Fruit fly (Drosophila melanogaster) S2 (cell line): ENCODE data around the gene QIL1.

Experiments
- CG8478 ChIP-seq: fragments of >200 bp; optimal IDR thresholded peaks from 2 replicates; lab custom pipeline; 2018
- CTCF ChIP-seq, 2 experiments: fragments of >200 bp; optimal IDR thresholded peaks; 2 replicates each; lab custom pipeline; 2018

QIL1 gene

DNA sequence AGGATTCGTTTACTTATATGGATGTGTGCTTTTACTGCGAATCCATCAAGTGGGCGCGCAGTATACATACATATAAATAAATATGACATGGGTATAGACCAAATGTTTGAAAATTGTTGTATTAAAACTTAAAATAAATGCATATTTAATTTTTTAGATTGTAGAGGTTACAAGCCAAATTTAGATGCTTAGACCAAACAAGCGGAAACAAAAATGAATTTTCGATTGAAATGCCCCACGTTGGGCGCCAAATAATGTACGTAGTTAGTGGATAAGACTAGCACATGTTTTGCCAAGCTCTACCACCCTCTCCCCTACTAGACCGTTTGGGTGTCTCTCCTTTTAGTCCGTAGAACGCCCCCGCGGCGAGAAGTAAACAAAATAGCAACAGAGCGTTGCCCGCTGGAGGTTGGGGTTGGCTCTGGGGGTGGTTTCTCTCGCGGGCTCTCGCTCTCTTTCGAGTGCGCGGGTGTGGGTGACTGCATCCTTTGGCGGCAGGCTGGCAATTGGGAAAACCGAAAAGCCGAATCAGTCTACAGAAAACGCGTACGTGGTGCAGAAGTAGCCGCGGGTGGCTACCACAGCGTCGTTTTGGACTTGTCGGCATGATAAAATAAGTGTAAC lies 26.8 kb upstream of the QIL1 start, which contains the start of gene CG18265:
CG18265 (plus strand) TSS at position 530 of the 624 bp plus-strand sequence.
- TF ChIP-seq CG8478 (lab: Kevin White, UChicago) (no peak), CTCF (optimal IDR thresholded peaks at IDR 0.05; lab: Kevin White, UChicago) (no peak)

DNA sequence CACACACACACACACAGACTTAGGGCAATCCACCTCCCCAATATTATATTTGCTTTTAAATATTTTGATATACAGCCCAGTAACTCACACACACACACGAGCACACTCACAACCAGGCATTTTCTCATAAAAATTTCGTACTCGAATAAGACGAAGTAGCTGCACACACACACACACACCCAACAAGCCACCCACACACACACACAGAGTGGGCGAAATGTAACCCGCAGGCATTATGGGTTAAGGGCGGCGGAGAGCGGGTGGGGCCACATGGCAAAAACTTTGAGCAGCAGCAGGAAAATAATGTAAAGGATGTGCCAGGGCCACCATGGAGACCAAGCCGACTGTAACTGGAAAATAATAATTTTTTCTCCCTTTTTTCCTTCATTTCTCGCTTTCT lies 24.1 kb upstream of the QIL1 start:
- no peak for TF ChIP-seq CTCF (optimal IDR thresholded peaks at IDR 0.05; lab: Kevin White, UChicago)
- TF ChIP-seq CG8478 (lab: Kevin White, UChicago): no peak

dm6 chr3L:17444569-17444968 lies 21.2 kb upstream of the QIL1 start:
- TF ChIP-seq CG8478 (lab: Kevin White, UChicago) (no peak), CTCF (optimal IDR thresholded peaks at IDR 0.05; lab: Kevin White, UChicago) (no peak)

dm6 chr3L:17445629-17446431 lies 19.9 kb upstream of the QIL1 start:
- no peak for TF ChIP-seq CTCF (optimal IDR thresholded peaks at IDR 0.05; lab: Kevin White, UChicago)
- TF ChIP-seq CG8478 (lab: Kevin White, UChicago): no peak

DNA sequence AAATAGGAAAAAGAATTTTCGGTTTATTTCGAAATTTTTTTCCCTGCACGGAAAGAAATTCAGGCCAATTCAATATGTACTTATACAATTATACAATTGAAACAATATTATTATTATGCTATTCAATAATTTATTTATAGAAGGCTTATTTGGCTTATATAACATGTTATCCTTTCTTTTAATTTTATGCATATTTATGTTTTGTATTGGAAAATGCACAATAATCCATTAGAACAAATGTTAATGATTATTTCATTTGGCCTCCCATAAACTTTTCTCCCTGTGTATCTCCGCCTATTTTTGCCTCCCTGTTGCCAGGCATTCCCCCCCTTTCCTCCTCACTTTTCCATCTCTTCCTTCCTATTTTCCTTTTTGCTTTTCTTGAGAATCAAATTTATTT lies 17.9 kb upstream of the QIL1 start:
- TF ChIP-seq CG8478 (lab: Kevin White, UChicago) (no peak), CTCF (optimal IDR thresholded peaks at IDR 0.05; lab: Kevin White, UChicago) (no peak)

DNA sequence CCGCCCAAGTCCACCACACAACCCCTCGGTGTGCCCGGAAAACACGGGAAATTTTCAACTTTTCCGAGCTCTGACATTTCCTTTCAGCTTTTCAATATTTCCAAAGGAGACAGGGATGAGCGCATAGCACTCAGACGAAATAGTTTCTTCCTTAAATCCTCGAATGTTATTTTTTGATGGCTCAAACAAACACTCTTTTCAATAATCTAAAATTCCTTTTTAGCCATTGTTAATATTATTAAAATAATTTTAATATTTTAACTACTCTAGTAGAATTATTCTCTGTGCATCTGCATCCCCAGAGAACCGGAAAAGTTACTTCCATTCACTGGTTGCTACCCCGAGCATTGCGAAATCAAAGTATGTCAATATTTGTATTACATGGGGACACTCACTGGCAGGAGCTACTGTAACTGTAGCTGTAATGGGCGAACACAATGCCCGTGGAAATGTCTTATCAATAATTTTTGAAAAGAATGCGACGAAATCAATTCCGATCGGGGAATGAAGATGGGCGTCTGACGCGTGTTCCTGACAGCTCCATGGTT lies 8.0 kb upstream of the QIL1 start:
- TF ChIP-seq CTCF (optimal IDR thresholded peaks at IDR 0.05; lab: Kevin White, UChicago) (no peak), CG8478 (lab: Kevin White, UChicago) (no peak)

- TF ChIP-seq CG8478 (lab: Kevin White, UChicago): no peak
- no peak for TF ChIP-seq CTCF (optimal IDR thresholded peaks at IDR 0.05; lab: Kevin White, UChicago)
Observed at dm6 chr3L:17458856-17459518, 6.8 kb upstream of the QIL1 start.

DNA sequence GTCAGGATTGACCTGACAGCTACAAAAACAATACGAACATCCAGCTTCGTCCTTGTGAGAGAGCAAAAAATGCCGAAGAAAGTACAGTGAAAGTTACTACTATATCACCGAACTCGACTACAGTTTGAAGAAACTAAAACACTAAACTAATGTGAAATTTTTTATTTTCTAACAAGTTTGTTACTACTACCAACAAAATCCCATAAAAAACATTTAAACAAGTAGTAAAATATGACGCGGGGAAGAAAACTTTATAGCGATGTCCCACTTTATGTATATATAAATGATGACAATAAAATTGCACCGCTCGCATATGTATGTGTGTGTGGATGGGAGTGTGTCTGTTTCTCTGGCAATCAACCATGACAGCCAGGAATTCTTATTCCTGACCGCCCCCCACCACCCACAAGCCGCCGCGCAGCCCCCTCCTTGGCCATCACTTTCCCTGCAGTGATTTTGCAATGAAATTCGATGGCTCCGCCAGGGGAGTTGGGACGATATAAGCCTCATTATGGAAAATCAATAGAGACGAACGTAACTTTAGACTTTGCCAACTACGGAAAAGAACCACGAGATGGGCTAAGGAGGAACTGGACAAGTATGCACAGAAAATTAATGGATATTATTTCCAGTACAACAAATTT lies 4.3 kb upstream of the QIL1 start:
- no peak for TF ChIP-seq CG8478 (lab: Kevin White, UChicago)
- no peak for TF ChIP-seq CTCF (optimal IDR thresholded peaks at IDR 0.05; lab: Kevin White, UChicago)

DNA sequence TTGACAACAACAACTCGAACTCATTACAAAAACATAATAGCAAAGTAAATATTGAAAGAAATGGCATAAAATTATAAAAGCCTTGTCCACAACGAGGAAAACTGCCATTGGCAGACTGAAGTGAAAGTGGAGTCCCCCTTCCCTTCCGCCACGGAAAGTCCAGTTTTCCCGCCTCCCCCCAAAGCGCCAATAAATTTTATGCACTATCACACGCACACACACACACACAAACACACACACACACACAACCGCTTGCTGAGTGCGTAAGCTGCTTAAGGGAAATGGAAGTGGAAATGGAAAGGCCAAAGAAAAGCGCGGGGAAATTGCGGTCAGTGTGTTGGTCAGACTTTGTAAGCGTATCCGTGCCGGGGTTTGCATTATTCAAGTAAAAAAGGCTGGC lies 3.3 kb upstream of the QIL1 start:
- TF ChIP-seq CG8478 (lab: Kevin White, UChicago) (no peak), CTCF (optimal IDR thresholded peaks at IDR 0.05; lab: Kevin White, UChicago) (no peak)

DNA sequence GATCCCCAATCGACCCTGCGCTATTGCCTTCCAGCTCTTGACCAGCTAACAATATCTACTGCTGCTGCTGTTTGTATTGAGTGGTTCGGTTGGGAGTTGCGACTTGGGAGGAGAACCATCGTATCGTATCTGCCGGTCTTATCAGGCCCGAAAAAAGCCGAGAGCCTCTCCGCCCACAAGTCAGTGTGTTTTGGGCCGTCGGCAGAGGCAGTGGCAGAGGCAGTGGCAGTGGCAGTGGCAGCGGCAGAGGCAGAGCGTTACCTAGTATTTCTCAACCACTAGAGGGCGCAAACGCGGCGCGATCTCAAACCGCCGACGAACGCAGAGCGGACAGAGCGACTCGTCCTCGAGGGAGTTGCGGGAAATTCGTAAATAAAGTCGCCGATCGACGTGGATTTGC lies 4.4 kb downstream of the QIL1 start, which contains the start of gene SecCl:
SecCl (plus strand) TSS at position 18 of the 400 bp plus-strand sequence.
- TF ChIP-seq CG8478 (lab: Kevin White, UChicago) (no peak), CTCF (optimal IDR thresholded peaks at IDR 0.05; lab: Kevin White, UChicago) (peak; percentile 60 to 67)

DNA sequence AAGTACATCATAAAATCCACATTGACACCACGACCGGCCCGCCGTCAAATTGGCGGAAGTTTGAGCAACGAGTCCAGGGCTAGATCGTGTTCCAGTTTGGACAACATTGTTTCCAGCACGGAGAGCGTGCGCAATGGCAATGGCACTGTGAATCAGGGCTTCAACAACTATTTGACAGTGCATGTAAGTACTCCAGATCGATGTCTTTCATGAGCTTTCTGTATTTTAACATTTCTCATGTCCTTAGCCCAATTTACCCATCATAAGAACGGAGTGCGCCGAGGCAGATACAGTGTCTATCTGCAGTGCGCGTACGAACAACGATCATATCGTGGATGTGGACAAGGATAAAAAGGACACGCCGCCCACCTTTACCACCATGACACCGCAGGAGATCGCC lies 8.1 kb downstream of the QIL1 start:
- TF ChIP-seq CTCF (optimal IDR thresholded peaks at IDR 0.05; lab: Kevin White, UChicago) (no peak), CG8478 (lab: Kevin White, UChicago) (no peak)

DNA sequence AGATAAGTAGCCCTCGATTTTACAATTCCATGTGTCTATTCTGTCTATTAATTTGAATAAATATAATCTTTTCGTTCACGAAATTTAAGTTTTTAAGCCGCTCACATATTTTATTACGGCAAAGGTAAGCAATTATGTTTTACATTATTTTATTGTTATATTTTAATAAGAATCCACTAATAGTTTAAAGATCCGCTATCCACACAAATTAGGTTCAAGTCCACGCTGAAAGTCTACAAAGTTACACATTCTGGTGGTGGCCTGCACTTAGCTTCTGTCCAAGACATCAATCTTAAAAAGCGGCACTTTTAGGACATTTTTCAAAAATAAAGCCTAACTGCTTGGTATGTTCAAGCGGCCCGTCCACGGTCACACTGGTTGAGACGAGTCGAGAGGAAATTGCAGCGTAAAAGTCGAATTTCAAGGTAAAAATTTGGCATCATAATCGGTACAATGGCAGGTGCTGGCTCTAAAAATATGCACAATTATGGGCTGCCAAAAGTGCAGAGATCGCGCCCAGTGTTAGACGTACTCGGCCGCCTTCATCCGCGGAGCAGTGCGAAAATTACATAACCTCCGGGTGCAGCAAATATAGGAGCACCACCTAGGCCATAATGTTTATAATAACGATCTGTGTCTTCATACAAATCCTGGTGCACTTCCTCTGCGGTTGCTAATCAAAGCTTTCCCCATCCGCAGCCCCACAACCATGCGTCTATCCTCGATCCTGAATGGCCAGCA lies 9.1 kb downstream of the QIL1 start, which contains the start of the genes UQCR-Q and CG46525:
UQCR-Q (plus strand) TSS at position 51 of the 741 bp plus-strand sequence.
CG46525 (plus strand) TSS at position 510 of the 741 bp plus-strand sequence.
- no peak for TF ChIP-seq CG8478 (lab: Kevin White, UChicago)
- peak; percentile 61 to 71 for TF ChIP-seq CTCF (optimal IDR thresholded peaks at IDR 0.05; lab: Kevin White, UChicago)

DNA sequence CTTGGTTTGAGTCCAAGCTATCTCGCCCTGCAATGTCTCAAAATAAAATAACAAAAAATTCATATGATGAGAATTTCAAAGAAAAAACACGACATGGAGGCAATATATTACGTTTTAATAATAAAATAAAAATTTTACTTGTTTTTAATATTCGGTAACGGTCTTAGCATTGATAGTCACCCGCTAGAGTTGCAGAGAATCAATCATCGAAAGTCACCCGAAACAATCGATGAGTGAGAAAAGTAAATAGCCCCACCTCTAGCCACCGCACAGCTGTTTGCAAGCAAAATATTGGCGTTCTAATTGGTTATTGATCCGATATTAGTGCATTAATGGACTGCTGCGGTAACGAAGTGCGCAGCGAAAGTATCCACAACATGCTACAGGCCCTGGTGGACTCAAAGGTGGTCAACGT lies 10.2 kb downstream of the QIL1 start, which contains the start of gene CG34250:
CG34250 (plus strand) TSS at position 244 of the 415 bp plus-strand sequence.
- TF ChIP-seq CG8478 (lab: Kevin White, UChicago) (no peak), CTCF (optimal IDR thresholded peaks at IDR 0.05; lab: Kevin White, UChicago) (peak in 1 of 2 experiments; percentile 18)
